Worm (Caenorhabditis elegans): ENCODE results near the gene sra-29.
A peak's percentile ranks its signal among the peaks of the same experiment; 100 is the strongest.

DNA sequence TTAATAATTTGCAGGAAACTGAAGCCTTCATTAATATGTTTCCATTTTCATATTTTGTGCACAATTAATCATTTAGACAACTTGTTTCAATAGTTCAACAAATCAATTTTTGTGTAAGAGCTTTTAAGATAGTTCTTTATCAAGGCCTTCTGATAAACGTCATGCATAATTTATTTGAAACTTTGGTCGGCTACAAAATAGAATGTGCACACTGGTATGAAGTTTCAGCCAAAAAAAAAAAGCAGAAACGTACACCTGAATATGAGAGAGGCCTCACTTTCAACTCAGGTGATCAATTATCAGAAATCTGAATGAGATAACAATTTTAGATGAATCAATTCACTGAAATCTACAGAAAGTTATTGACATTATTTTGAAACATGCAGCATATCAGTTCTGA lies 39.0 kb upstream of the sra-29 start:
- TF ChIP-seq ceh-82 (tag; optimal IDR thresholded peaks at IDR 0.05) (no peak), ztf-11 (tag; optimal IDR thresholded peaks at IDR 0.05) (no peak), nhr-11 (tag; optimal IDR thresholded peaks at IDR 0.05) (no peak), fos-1 (tag; optimal IDR thresholded peaks at IDR 0.05) (peak; percentile 18)

Data from whole organism, L2 larva.